Fruit fly (Drosophila melanogaster) whole organism, embryonic: Measurements from ENCODE around the gene CG11858.

ENCODE experiments used
- Awh ChIP-seq: fragments of 200-800 bp; sonication (Bioruptor generic); IDR thresholded peaks from 2 replicates; pipeline ENCODE4, ENCODE4 v1.3.6; 2022; ENCODE audit warnings: missing biosample characterization, missing genetic modification characterization
- Bgb ChIP-seq: fragments of 200-800 bp; sonication (Bioruptor generic); IDR thresholded peaks from 2 replicates; pipeline ENCODE4 v1.3.6; 2022; ENCODE audit warnings: missing biosample characterization, missing genetic modification characterization; ENCODE audit not compliant: partially characterized antibody
- CG12071 ChIP-seq: fragments of 200-800 bp; sonication (Bioruptor generic); optimal IDR thresholded peaks from 3 replicates; lab custom pipeline; 2018; ENCODE audit warnings: missing biosample characterization, mild to moderate bottlenecking, missing genetic modification characterization
- CG15269 ChIP-seq: fragments of 200-800 bp; sonication (Bioruptor generic); optimal IDR thresholded peaks from 2 replicates; lab custom pipeline; 2018; ENCODE audit warnings: missing biosample characterization, mild to moderate bottlenecking, missing genetic modification characterization, moderate library complexity
- CG17361 ChIP-seq: fragments of 200-800 bp; sonication (Bioruptor generic); IDR thresholded peaks from 3 replicates; pipeline ENCODE4 v1.3.6; 2022; ENCODE audit warnings: missing biosample characterization, missing genetic modification characterization
- CG17385 ChIP-seq: fragments of 200-800 bp; sonication (Bioruptor generic); optimal IDR thresholded peaks from 3 replicates; lab custom pipeline; 2018; ENCODE audit warnings: missing biosample characterization, mild to moderate bottlenecking, missing genetic modification characterization
- CG17912 ChIP-seq: fragments of 200-800 bp; sonication (Bioruptor generic); optimal IDR thresholded peaks from 2 replicates; lab custom pipeline; 2018; ENCODE audit warnings: missing biosample characterization, mild to moderate bottlenecking, missing genetic modification characterization
- CG30431 ChIP-seq: fragments of 200-800 bp; sonication (Bioruptor generic); optimal IDR thresholded peaks from 2 replicates; lab custom pipeline; 2017; ENCODE audit warnings: missing biosample characterization, missing genetic modification characterization
- CG3065 ChIP-seq: fragments of 200-800 bp; sonication (Bioruptor generic); optimal IDR thresholded peaks from 2 replicates; lab custom pipeline; 2016; ENCODE audit warnings: missing biosample characterization, missing genetic modification characterization
- CG3838 ChIP-seq: fragments of 200-800 bp; sonication (Bioruptor generic); optimal IDR thresholded peaks from 3 replicates; lab custom pipeline; 2016; ENCODE audit warnings: missing biosample characterization, missing genetic modification characterization
- CG4360 ChIP-seq: fragments of 200-800 bp; sonication (Bioruptor generic); IDR thresholded peaks from 2 replicates; pipeline ENCODE4 v1.3.6; 2022; ENCODE audit warnings: missing biosample characterization, missing genetic modification characterization
- CG4730 ChIP-seq: fragments of 200-800 bp; sonication (Bioruptor generic); IDR thresholded peaks from 2 replicates; pipeline ENCODE4 v1.3.6; 2022; ENCODE audit warnings: missing biosample characterization, missing genetic modification characterization
- CG6254 ChIP-seq: fragments of 200-800 bp; sonication (Bioruptor generic); optimal IDR thresholded peaks from 3 replicates; lab custom pipeline; 2017; ENCODE audit warnings: mild to moderate bottlenecking, missing biosample characterization, missing genetic modification reagents, missing genetic modification characterization
- CG6689 ChIP-seq: fragments of 200-800 bp; sonication (Bioruptor generic); IDR thresholded peaks from 2 replicates; pipeline ENCODE4 v1.3.6; 2022; ENCODE audit warnings: missing biosample characterization, missing genetic modification characterization
- CG8478 ChIP-seq: fragments of >200 bp; optimal IDR thresholded peaks from 2 replicates; lab custom pipeline; 2018
- CG8924 ChIP-seq: fragments of 200-800 bp; optimal IDR thresholded peaks from 3 replicates; lab custom pipeline; 2019; ENCODE audit warnings: missing biosample characterization, mild to moderate bottlenecking, missing genetic modification characterization, moderate library complexity
- CG9876 ChIP-seq: fragments of 200-800 bp; sonication (Bioruptor generic); optimal IDR thresholded peaks from 2 replicates; lab custom pipeline; 2016; ENCODE audit warnings: missing biosample characterization, missing genetic modification characterization
- Dbx ChIP-seq: fragments of 200-800 bp; sonication (Bioruptor generic); IDR thresholded peaks from 3 replicates; pipeline ENCODE4 v1.3.6; 2022; ENCODE audit warnings: missing biosample characterization, missing genetic modification characterization
- Dp ChIP-seq: fragments of 200-800 bp; sonication (Bioruptor generic); optimal IDR thresholded peaks from 2 replicates; lab custom pipeline; 2018; ENCODE audit warnings: missing biosample characterization, mild to moderate bottlenecking, missing genetic modification characterization, moderate library complexity
- Elba2 ChIP-seq: fragments of 200-800 bp; sonication (Bioruptor generic); optimal IDR thresholded peaks from 3 replicates; lab custom pipeline; 2016; ENCODE audit warnings: missing biosample characterization, missing genetic modification characterization
- Lim3 ChIP-seq: fragments of 200-800 bp; sonication (Bioruptor generic); IDR thresholded peaks from 2 replicates; pipeline ENCODE4 v1.3.6; 2022; ENCODE audit warnings: missing biosample characterization, missing genetic modification characterization
- Med ChIP-seq: fragments of 200-800 bp; sonication (Bioruptor generic); peaks from one replicate; lab custom pipeline; 2016; ENCODE audit warnings: missing biosample characterization, missing genetic modification characterization, mild to moderate bottlenecking, inconsistent platforms, moderate library complexity
- NFAT ChIP-seq: fragments of 200-800 bp; sonication (Bioruptor generic); IDR thresholded peaks from 2 replicates; pipeline ENCODE4 v1.3.6; 2022; ENCODE audit warnings: missing biosample characterization, missing genetic modification characterization
- Nf-YC ChIP-seq: fragments of 200-800 bp; optimal IDR thresholded peaks from 3 replicates; lab custom pipeline; 2019; ENCODE audit warnings: missing biosample characterization, mild to moderate bottlenecking, missing genetic modification characterization, moderate library complexity
- Six4 ChIP-seq: fragments of 200-800 bp; sonication (Bioruptor generic); optimal IDR thresholded peaks from 2 replicates; lab custom pipeline; 2016; ENCODE audit warnings: missing biosample characterization, missing genetic modification characterization
- Spps ChIP-seq: fragments of 200-800 bp; sonication (Bioruptor generic); optimal IDR thresholded peaks from 2 replicates; lab custom pipeline; 2018; ENCODE audit warnings: missing biosample characterization, mild to moderate bottlenecking, missing genetic modification characterization
- abd-A ChIP-seq: fragments of 200-800 bp; sonication (Bioruptor generic); optimal IDR thresholded peaks from 3 replicates; lab custom pipeline; 2019; ENCODE audit warnings: missing biosample characterization, mild to moderate bottlenecking, missing genetic modification characterization, moderate library complexity
- al ChIP-seq: fragments of 200-800 bp; sonication (Bioruptor generic); IDR thresholded peaks from 2 replicates; pipeline ENCODE4 v1.3.6; 2022; ENCODE audit warnings: missing biosample characterization, missing genetic modification characterization
- bsh ChIP-seq, 2 experiments: fragments of 200-800 bp; sonication (Bioruptor generic); optimal IDR thresholded peaks; 2 replicates each; lab custom pipeline; 2017 to 2018; ENCODE audit warnings: mild to moderate bottlenecking in 2 of 2, missing biosample characterization in 2 of 2, missing genetic modification characterization in 2 of 2, moderate library complexity in 1 of 2
- croc ChIP-seq: fragments of 200-800 bp; sonication (Bioruptor generic); conservative IDR thresholded peaks from 3 replicates; pipeline ENCODE4 v1.3.6; 2022; ENCODE audit warnings: missing biosample characterization, missing genetic modification characterization
- dati ChIP-seq: fragments of 200-800 bp; sonication (Bioruptor generic); IDR thresholded peaks from 2 replicates; pipeline ENCODE4 v1.3.6; 2022; ENCODE audit warnings: missing biosample characterization, missing genetic modification characterization
- dimm ChIP-seq: fragments of 200-800 bp; sonication (Bioruptor generic); IDR thresholded peaks from 2 replicates; pipeline ENCODE4 v1.3.6; 2022; ENCODE audit warnings: missing biosample characterization, missing genetic modification characterization
- gce ChIP-seq: fragments of 200-800 bp; sonication (Bioruptor generic); IDR thresholded peaks from 3 replicates; pipeline ENCODE4 v1.3.6; 2022; ENCODE audit warnings: missing biosample characterization, missing genetic modification characterization
- gcm ChIP-seq: fragments of 200-800 bp; sonication (Bioruptor generic); optimal IDR thresholded peaks from 2 replicates; lab custom pipeline; 2019; ENCODE audit warnings: missing biosample characterization, mild to moderate bottlenecking, missing genetic modification characterization, moderate library complexity
- grn ChIP-seq: fragments of 200-800 bp; sonication (Bioruptor generic); optimal IDR thresholded peaks from 3 replicates; lab custom pipeline; 2017; ENCODE audit warnings: missing biosample characterization, missing genetic modification characterization
- kah ChIP-seq: fragments of 200-800 bp; sonication (Bioruptor generic); optimal IDR thresholded peaks from 2 replicates; lab custom pipeline; 2018; ENCODE audit warnings: missing biosample characterization, mild to moderate bottlenecking, missing genetic modification characterization
- luna ChIP-seq: fragments of 200-800 bp; sonication (Bioruptor generic); optimal IDR thresholded peaks from 2 replicates; lab custom pipeline; 2016; ENCODE audit warnings: missing biosample characterization, missing genetic modification characterization
- nom ChIP-seq: fragments of 200-800 bp; sonication (Bioruptor generic); optimal IDR thresholded peaks from 2 replicates; lab custom pipeline; 2017; ENCODE audit warnings: missing biosample characterization, missing genetic modification characterization, mild to moderate bottlenecking, moderate library complexity, missing genetic modification reagents
- p53 ChIP-seq: fragments of 200-800 bp; sonication (Bioruptor generic); optimal IDR thresholded peaks from 2 replicates; lab custom pipeline; 2016; ENCODE audit warnings: missing biosample characterization, missing genetic modification characterization
- repo ChIP-seq: fragments of 200-800 bp; sonication (Bioruptor generic); optimal IDR thresholded peaks from 2 replicates; lab custom pipeline; 2016; ENCODE audit warnings: missing biosample characterization, missing genetic modification characterization
- sd ChIP-seq: fragments of 200-800 bp; sonication (Bioruptor generic); optimal IDR thresholded peaks from 3 replicates; lab custom pipeline; 2018; ENCODE audit warnings: missing biosample characterization, mild to moderate bottlenecking, missing genetic modification characterization, moderate library complexity
- sim ChIP-seq: fragments of 200-800 bp; sonication (Bioruptor generic); IDR thresholded peaks from 2 replicates; pipeline ENCODE4 v1.3.6; 2022; ENCODE audit warnings: missing biosample characterization, missing genetic modification characterization
- toy ChIP-seq: fragments of 200-800 bp; sonication (Bioruptor generic); IDR thresholded peaks from 2 replicates; pipeline ENCODE4 v1.3.6; 2022; ENCODE audit warnings: missing biosample characterization, missing genetic modification characterization
- unc-4 ChIP-seq: fragments of 200-800 bp; sonication (Bioruptor generic); IDR thresholded peaks from 2 replicates; pipeline ENCODE4 v1.3.6; 2022; ENCODE audit warnings: missing biosample characterization, missing genetic modification characterization; ENCODE audit not compliant: partially characterized antibody
- vvl ChIP-seq: fragments of 200-800 bp; sonication (Bioruptor generic); IDR thresholded peaks from 2 replicates; pipeline ENCODE4 v1.3.6; 2022; ENCODE audit warnings: missing biosample characterization, missing genetic modification characterization
- wdn ChIP-seq: fragments of 200-800 bp; sonication (Bioruptor generic); IDR thresholded peaks from 2 replicates; pipeline ENCODE4 v1.3.6; 2022; ENCODE audit warnings: missing biosample characterization, missing genetic modification characterization
- yki ChIP-seq: fragments of >200 bp; optimal IDR thresholded peaks from 3 replicates; lab custom pipeline; 2018

CG11858 gene

DNA sequence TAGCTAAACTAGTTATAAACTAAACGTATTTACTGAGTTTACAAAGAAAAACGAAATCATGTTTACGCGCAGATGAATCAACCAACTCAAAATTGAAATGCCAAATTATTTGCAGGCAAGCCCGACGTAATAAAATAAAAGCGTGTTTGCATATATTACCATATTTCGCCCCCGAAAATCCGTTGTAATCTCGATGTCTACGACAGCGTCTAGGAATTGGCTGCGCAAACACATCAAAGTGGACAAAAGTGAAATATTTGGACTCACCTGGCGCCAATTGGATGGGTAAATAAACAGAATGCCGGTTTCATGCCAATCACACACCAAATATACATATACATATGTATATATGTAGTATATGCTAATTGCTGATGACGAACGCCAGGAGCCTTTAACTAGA, 26.4 kb upstream of the CG11858 start (continued):
- TF ChIP-seq abd-A (tag; lab: Kevin White, UChicago): peak; percentile 62
- no peak for TF ChIP-seq dimm (GFP tag; lab: Robert Waterston, UW)
- no peak for TF ChIP-seq CG17361 (GFP tag; lab: Robert Waterston, UW)
- TF ChIP-seq dati (GFP tag; lab: Robert Waterston, UW): no peak
- TF ChIP-seq wdn (GFP tag; lab: Robert Waterston, UW): no peak
- no peak for TF ChIP-seq CG3065 (GFP tag; lab: Kevin White, UChicago)
- no peak for TF ChIP-seq Nf-YC (tag; lab: Kevin White, UChicago)
- TF ChIP-seq CG17912: no peak
- TF ChIP-seq unc-4: no peak
- TF ChIP-seq CG4730 (GFP tag; lab: Robert Waterston, UW): no peak
- TF ChIP-seq Med (GFP tag; lab: Kevin White, UChicago): peak; percentile 65
- TF ChIP-seq Dp: no peak
- no peak for TF ChIP-seq CG9876 (GFP tag; lab: Kevin White, UChicago)
- no peak for TF ChIP-seq luna
- no peak for TF ChIP-seq CG6254
- TF ChIP-seq sd (tag; lab: Kevin White, UChicago): peak; percentile 89
- no peak for TF ChIP-seq kah (GFP tag; lab: Kevin White, UChicago)
- TF ChIP-seq Awh (GFP tag; lab: Robert Waterston, UW): no peak
- no peak for TF ChIP-seq bsh (GFP tag; optimal IDR thresholded peaks at IDR 0.05; lab: Kevin White, UChicago)
- TF ChIP-seq CG17385: no peak
- no peak for TF ChIP-seq CG3838 (GFP tag; lab: Kevin White, UChicago)
- TF ChIP-seq croc (GFP tag; lab: Robert Waterston, UW): no peak
- no peak for TF ChIP-seq Bgb
- TF ChIP-seq p53: no peak
- TF ChIP-seq CG6689 (GFP tag; lab: Robert Waterston, UW): no peak
- TF ChIP-seq CG30431: no peak
- no peak for TF ChIP-seq CG8924 (tag; lab: Kevin White, UChicago)
- no peak for TF ChIP-seq Dbx (GFP tag; lab: Robert Waterston, UW)
- no peak for TF ChIP-seq CG12071 (GFP tag; lab: Kevin White, UChicago)
- TF ChIP-seq Spps (tag; lab: Kevin White, UChicago): no peak
- no peak for TF ChIP-seq al (GFP tag; lab: Robert Waterston, UW)
- no peak for TF ChIP-seq toy (GFP tag; lab: Robert Waterston, UW)
- TF ChIP-seq gcm (GFP tag; lab: Kevin White, UChicago): no peak
- TF ChIP-seq CG15269 (tag; lab: Kevin White, UChicago): no peak
- no peak for TF ChIP-seq yki
- TF ChIP-seq NFAT (GFP tag; lab: Robert Waterston, UW): no peak
- TF ChIP-seq vvl (GFP tag; lab: Robert Waterston, UW): peak; percentile 36; the same call in 1 of the 2 replicates
- TF ChIP-seq grn (GFP tag; lab: Kevin White, UChicago): no peak
- TF ChIP-seq CG8478: no peak
- TF ChIP-seq sim (GFP tag; lab: Robert Waterston, UW): no peak
- TF ChIP-seq Elba2 (GFP tag; lab: Kevin White, UChicago): no peak
- TF ChIP-seq Six4 (GFP tag; lab: Kevin White, UChicago): no peak
- TF ChIP-seq repo (GFP tag; lab: Kevin White, UChicago): no peak
- TF ChIP-seq gce (GFP tag; lab: Robert Waterston, UW): no peak

- TF ChIP-seq CG4360 (GFP tag; lab: Robert Waterston, UW) (peak; percentile 64), nom (peak; percentile 34), Lim3 (GFP tag; lab: Robert Waterston, UW) (no peak)
Measured at dm6 chr3R:25237314-25237713, 25.2 kb upstream of the CG11858 start, which contains the start of gene Jhbp7. Gene Jhbp7 (plus strand): TSS chr3R:25237614.
